Fruit fly (Drosophila melanogaster): ENCODE measurements around the gene Eig71Ef.

- TF ChIP-seq Snoo (tag; optimal IDR thresholded peaks at IDR 0.05) = no peak
- no peak for TF ChIP-seq EcR (GFP tag; optimal IDR thresholded peaks at IDR 0.05)
- no peak for TF ChIP-seq rn (GFP tag; IDR thresholded peaks at IDR 0.05)
- no peak for TF ChIP-seq fd96Ca (GFP tag; IDR thresholded peaks at IDR 0.05)
These were observed 5.0 kb downstream of the Eig71Ef start, which contains the start of the genes Eig71Ec and Eig71Ed for dm6 chr3L:15652154-15652553.
